Worm (Caenorhabditis elegans) whole organism, young adult: Measurements from ENCODE around the gene egl-38.

Source experiments
- F23B12.7 ChIP-seq: sonication (generic microtip); optimal IDR thresholded peaks from 2 replicates; lab custom pipeline; 2017; ENCODE audit warnings: missing genetic modification characterization, mild to moderate bottlenecking, missing compliant biosample characterization, antibody characterized with exemption, moderate library complexity; ENCODE audit not compliant: insufficient read depth
- F37B4.10 ChIP-seq: fragments of 200-800 bp; sonication (Bioruptor generic); IDR thresholded peaks from 2 replicates; pipeline ENCODE4 v1.3.6; 2022; ENCODE audit warnings: missing genetic modification characterization, missing compliant biosample characterization
- F39B2.1 ChIP-seq: fragments of 200-800 bp; sonication (Bioruptor generic); IDR thresholded peaks from 2 replicates; pipeline ENCODE4 v1.3.6; 2022; ENCODE audit warnings: missing genetic modification reagents, missing genetic modification characterization, missing compliant biosample characterization
- F49E8.2 ChIP-seq: sonication (generic microtip); optimal IDR thresholded peaks from 3 replicates; lab custom pipeline; 2017; ENCODE audit warnings: missing genetic modification characterization, mild to moderate bottlenecking, missing compliant biosample characterization, antibody characterized with exemption, moderate library complexity; ENCODE audit not compliant: insufficient read depth
- K12H6.12 ChIP-seq: fragments of 200-800 bp; sonication (Bioruptor generic); optimal IDR thresholded peaks from 2 replicates; lab custom pipeline; 2018; ENCODE audit warnings: mild to moderate bottlenecking, missing genetic modification characterization, missing compliant biosample characterization
- T26A5.8 ChIP-seq: sonication (generic microtip); optimal IDR thresholded peaks from 2 replicates; lab custom pipeline; 2016; ENCODE audit warnings: missing genetic modification characterization, missing compliant biosample characterization
- Y53F4B.3 ChIP-seq: fragments of 200-800 bp; sonication (Bioruptor generic); IDR thresholded peaks from 2 replicates; pipeline ENCODE4 v1.3.6; 2022; ENCODE audit warnings: missing genetic modification reagents, missing genetic modification characterization, missing compliant biosample characterization
- Y67H2A.10 ChIP-seq: fragments of 200-800 bp; sonication (Bioruptor generic); conservative IDR thresholded peaks from 2 replicates; pipeline ENCODE4 v1.3.6; 2022; ENCODE audit warnings: missing genetic modification reagents, missing genetic modification characterization, missing compliant biosample characterization
- Y79H2A.3 ChIP-seq: fragments of 200-800 bp; sonication (Bioruptor generic); conservative IDR thresholded peaks from 2 replicates; pipeline ENCODE4 v1.3.6; 2022; ENCODE audit warnings: missing genetic modification reagents, missing genetic modification characterization, missing compliant biosample characterization
- akir-1 ChIP-seq: fragments of 200-800 bp; sonication (Bioruptor generic); optimal IDR thresholded peaks from 2 replicates; lab custom pipeline; 2018; ENCODE audit warnings: mild to moderate bottlenecking, missing genetic modification characterization, moderate library complexity, missing compliant biosample characterization
- ama-1 ChIP-seq, 3 experiments: fragments of 150-350 bp in 1 of 3; sonication (generic microtip) in 2 of 3; optimal IDR thresholded peaks; 2 replicates each; lab custom pipeline; 2014 to 2018; ENCODE audit warnings: missing biosample characterization in 2 of 3, missing genetic modification characterization in 2 of 3, missing genetic modification reagents in 2 of 3
- aptf-3 ChIP-seq: fragments of 200-800 bp; sonication (Bioruptor generic); IDR thresholded peaks from 2 replicates; pipeline ENCODE4 v1.3.6; 2022; ENCODE audit warnings: missing genetic modification characterization, missing compliant biosample characterization
- athp-1 ChIP-seq: sonication (generic microtip); optimal IDR thresholded peaks from 2 replicates; lab custom pipeline; 2017; ENCODE audit warnings: mild to moderate bottlenecking, missing genetic modification characterization, missing compliant biosample characterization
- attf-3 ChIP-seq: fragments of 200-800 bp; sonication (Bioruptor generic); conservative IDR thresholded peaks from 2 replicates; pipeline ENCODE4 v1.3.6; 2022; ENCODE audit warnings: missing genetic modification reagents, missing genetic modification characterization, missing compliant biosample characterization
- ceh-27 ChIP-seq: fragments of 200-800 bp; sonication (Bioruptor generic); optimal IDR thresholded peaks from 2 replicates; lab custom pipeline; 2018; ENCODE audit warnings: mild to moderate bottlenecking, missing genetic modification characterization, moderate library complexity, missing compliant biosample characterization
- ceh-40 ChIP-seq: fragments of 200-800 bp; sonication (Bioruptor generic); IDR thresholded peaks from 2 replicates; pipeline ENCODE4 v1.3.6; 2022; ENCODE audit warnings: missing genetic modification characterization, missing compliant biosample characterization
- ceh-58 ChIP-seq: fragments of 200-800 bp; sonication (Bioruptor generic); IDR thresholded peaks from 2 replicates; pipeline ENCODE4 v1.3.6; 2022; ENCODE audit warnings: missing genetic modification characterization, missing compliant biosample characterization
- ceh-79 ChIP-seq: sonication (generic microtip); optimal IDR thresholded peaks from 2 replicates; lab custom pipeline; 2017; ENCODE audit warnings: mild to moderate bottlenecking, missing genetic modification characterization, missing compliant biosample characterization
- chd-7 ChIP-seq: sonication (generic microtip); optimal IDR thresholded peaks from 2 replicates; lab custom pipeline; 2016; ENCODE audit warnings: mild to moderate bottlenecking, missing genetic modification characterization, moderate library complexity, missing compliant biosample characterization
- ekl-4 ChIP-seq: fragments of 200-800 bp; sonication (Bioruptor generic); IDR thresholded peaks from 2 replicates; pipeline ENCODE4 v1.3.6; 2022; ENCODE audit warnings: missing genetic modification reagents, missing genetic modification characterization, missing compliant biosample characterization
- hmg-1.2 ChIP-seq: fragments of 200-800 bp; sonication (Bioruptor generic); IDR thresholded peaks from 2 replicates; pipeline ENCODE4 v1.3.6; 2022; ENCODE audit warnings: missing genetic modification reagents, missing genetic modification characterization, missing compliant biosample characterization
- hmg-20 ChIP-seq: fragments of 200-800 bp; sonication (Bioruptor generic); IDR thresholded peaks from 2 replicates; pipeline ENCODE4 v1.3.6; 2022; ENCODE audit warnings: missing genetic modification reagents, missing genetic modification characterization, missing compliant biosample characterization
- hrde-1 ChIP-seq: sonication (generic microtip); optimal IDR thresholded peaks from 2 replicates; lab custom pipeline; 2016; ENCODE audit warnings: missing genetic modification characterization, mild to moderate bottlenecking, missing compliant biosample characterization, moderate library complexity, missing genotype, missing genetic modification reagents, borderline replicate concordance
- let-526 ChIP-seq: fragments of 200-800 bp; sonication (Bioruptor generic); IDR thresholded peaks from 2 replicates; pipeline ENCODE4 v1.3.6; 2022; ENCODE audit warnings: missing genetic modification reagents, missing genetic modification characterization, missing compliant biosample characterization
- lin-54 ChIP-seq: fragments of 200-800 bp; sonication (Bioruptor generic); optimal IDR thresholded peaks from 2 replicates; lab custom pipeline; 2018; ENCODE audit warnings: mild to moderate bottlenecking, missing genetic modification characterization, missing compliant biosample characterization
- lsy-27 ChIP-seq: sonication (generic microtip); optimal IDR thresholded peaks from 2 replicates; lab custom pipeline; 2017; ENCODE audit warnings: missing genetic modification characterization, mild to moderate bottlenecking, missing compliant biosample characterization, antibody characterized with exemption, missing genotype, borderline replicate concordance; ENCODE audit not compliant: insufficient read depth
- madf-6 ChIP-seq: fragments of 200-800 bp; sonication (Bioruptor generic); IDR thresholded peaks from 2 replicates; pipeline ENCODE4 v1.3.6; 2022; ENCODE audit warnings: missing genetic modification reagents, missing genetic modification characterization, missing compliant biosample characterization
- nfya-2 ChIP-seq: fragments of 200-800 bp; sonication (Bioruptor generic); IDR thresholded peaks from 2 replicates; pipeline ENCODE4 v1.3.6; 2022; ENCODE audit warnings: missing genetic modification reagents, missing genetic modification characterization, missing compliant biosample characterization
- nhr-120 ChIP-seq: fragments of 200-800 bp; sonication (Bioruptor generic); IDR thresholded peaks from 2 replicates; pipeline ENCODE4 v1.3.6; 2022; ENCODE audit warnings: missing genetic modification characterization, missing compliant biosample characterization
- nhr-80 ChIP-seq: sonication (generic microtip); optimal IDR thresholded peaks from 2 replicates; lab custom pipeline; 2016; ENCODE audit warnings: missing genetic modification characterization, missing compliant biosample characterization
- nhr-90 ChIP-seq: sonication (generic microtip); optimal IDR thresholded peaks from 2 replicates; lab custom pipeline; 2016; ENCODE audit warnings: missing genotype, mild to moderate bottlenecking, missing genetic modification characterization, missing compliant biosample characterization
- pbrm-1 ChIP-seq: fragments of 200-800 bp; sonication (Bioruptor generic); IDR thresholded peaks from 2 replicates; pipeline ENCODE4 v1.3.6; 2022; ENCODE audit warnings: missing genetic modification reagents, missing genetic modification characterization, missing compliant biosample characterization
- rec-8 ChIP-seq, 2 experiments: sonication (generic microtip); optimal IDR thresholded peaks; 2 replicates each; lab custom pipeline; 2016; ENCODE audit warnings: mild to moderate bottlenecking in 2 of 2, missing genetic modification characterization in 2 of 2, missing genetic modification reagents in 2 of 2, missing genotype in 2 of 2, missing biosample characterization in 1 of 2, missing compliant biosample characterization in 1 of 2, moderate library complexity in 1 of 2
- sea-2 ChIP-seq: fragments of 200-800 bp; sonication (Bioruptor generic); IDR thresholded peaks from 2 replicates; pipeline ENCODE4 v1.3.6; 2022; ENCODE audit warnings: missing genetic modification characterization, missing compliant biosample characterization
- snpc-3.4 ChIP-seq: sonication (generic microtip); optimal IDR thresholded peaks from 2 replicates; lab custom pipeline; 2017; ENCODE audit warnings: missing genetic modification characterization, mild to moderate bottlenecking, missing compliant biosample characterization, antibody characterized with exemption, moderate library complexity, missing genotype, missing genetic modification reagents
- somi-1 ChIP-seq: fragments of 200-800 bp; sonication (Bioruptor generic); optimal IDR thresholded peaks from 2 replicates; lab custom pipeline; 2018; ENCODE audit warnings: mild to moderate bottlenecking, missing genetic modification characterization, missing compliant biosample characterization
- sptf-2 ChIP-seq: fragments of 200-800 bp; sonication (Bioruptor generic); optimal IDR thresholded peaks from 2 replicates; lab custom pipeline; 2018; ENCODE audit warnings: mild to moderate bottlenecking, missing genetic modification characterization, missing compliant biosample characterization
- tbp1 ChIP-seq: fragments of 200-800 bp; sonication (Bioruptor generic); optimal IDR thresholded peaks from 2 replicates; lab custom pipeline; 2018; ENCODE audit warnings: mild to moderate bottlenecking, missing genetic modification characterization, missing compliant biosample characterization
- unc-130 ChIP-seq: sonication (generic microtip); optimal IDR thresholded peaks from 2 replicates; lab custom pipeline; 2016; ENCODE audit warnings: missing genetic modification reagents, missing genetic modification characterization, missing compliant biosample characterization
- ztf-22 ChIP-seq: fragments of 200-800 bp; sonication (Bioruptor generic); optimal IDR thresholded peaks from 2 replicates; lab custom pipeline; 2018; ENCODE audit warnings: mild to moderate bottlenecking, missing genetic modification characterization, moderate library complexity, missing compliant biosample characterization

The egl-38 gene

ce11 chrIV:10096881-10097280 is 13.4 kb downstream of the egl-38 start, which contains the start of gene dis-3:
dis-3 (plus strand) TSS chrIV:10097202.
- TF ChIP-seq attf-3: peak; percentile 88
- TF ChIP-seq hrde-1: no peak

- no peak for TF ChIP-seq ekl-4 (GFP tag; lab: Robert Waterston, UW)
- no peak for TF ChIP-seq tbp1
- TF ChIP-seq chd-7 (tag; lab: Kevin White, UChicago): no peak
- TF ChIP-seq ceh-79 (tag; lab: Kevin White, UChicago): no peak
- TF ChIP-seq sptf-2 (GFP tag; lab: Kevin White, UChicago): no peak
- TF ChIP-seq ztf-22 (GFP tag; lab: Kevin White, UChicago): no peak
- TF ChIP-seq hmg-20: no peak
- no peak for TF ChIP-seq hmg-1.2 (GFP tag; lab: Robert Waterston, UW)
- no peak for TF ChIP-seq lin-54
- TF ChIP-seq ceh-27: no peak
- TF ChIP-seq, all 124 proteins: peak for 0
Observed at ce11 chrIV:10095171-10095570, 15.1 kb downstream of the egl-38 start, which contains the start of the genes C04G2.5 and msp-36. C04G2.5 (minus strand) TSS chrIV:10095271. msp-36 (plus strand) TSS chrIV:10095433.

ce11 chrIV:10090358-10090757 is 20.0 kb downstream of the egl-38 start, which contains the start of gene ttbk-5:
ttbk-5 (plus strand) TSS chrIV:10090658.
- no peak for TF ChIP-seq somi-1
- no peak for TF ChIP-seq snpc-3.4 (tag; lab: Kevin White, UChicago)
- TF ChIP-seq unc-130 (GFP tag; lab: Kevin White, UChicago): no peak
- TF ChIP-seq K12H6.12 (tag; lab: Kevin White, UChicago): no peak
- TF ChIP-seq Y53F4B.3 (GFP tag; lab: Robert Waterston, UW): no peak
- TF ChIP-seq hmg-20: no peak
- TF ChIP-seq pbrm-1: no peak
- no peak for TF ChIP-seq F37B4.10
- TF ChIP-seq ama-1 (optimal IDR thresholded peaks at IDR 0.05; lab: Kevin White, UChicago): no peak
- no peak for TF ChIP-seq ama-1 (GFP tag; optimal IDR thresholded peaks at IDR 0.05; lab: Kevin White, UChicago)
- TF ChIP-seq ceh-58: no peak
- no peak for TF ChIP-seq attf-3
- no peak for TF ChIP-seq F23B12.7 (tag; lab: Kevin White, UChicago)
- no peak for TF ChIP-seq aptf-3 (GFP tag; lab: Robert Waterston, UW)
- TF ChIP-seq nhr-80 (tag; lab: Kevin White, UChicago): no peak
- no peak for TF ChIP-seq madf-6 (GFP tag; lab: Robert Waterston, UW)
- TF ChIP-seq F39B2.1 (GFP tag; lab: Robert Waterston, UW): no peak
- TF ChIP-seq Y79H2A.3 (GFP tag; lab: Robert Waterston, UW): no peak

- no peak for TF ChIP-seq nhr-90
- no peak for TF ChIP-seq nhr-120 (GFP tag; lab: Robert Waterston, UW)
- no peak for TF ChIP-seq Y67H2A.10 (GFP tag; lab: Robert Waterston, UW)
- no peak for TF ChIP-seq sea-2 (GFP tag; lab: Robert Waterston, UW)
- TF ChIP-seq let-526 (GFP tag; lab: Robert Waterston, UW): no peak
- no peak for TF ChIP-seq akir-1
- no peak for TF ChIP-seq chd-7 (tag; lab: Kevin White, UChicago)
- no peak for TF ChIP-seq T26A5.8 (tag; lab: Kevin White, UChicago)
- TF ChIP-seq nfya-2 (GFP tag; lab: Robert Waterston, UW): no peak
- no peak for TF ChIP-seq rec-8 (tag; optimal IDR thresholded peaks at IDR 0.05; lab: Kevin White, UChicago)
- no peak for TF ChIP-seq athp-1 (tag; lab: Kevin White, UChicago)
- no peak for TF ChIP-seq F49E8.2 (tag; lab: Kevin White, UChicago)
- TF ChIP-seq ceh-40: no peak
- no peak for TF ChIP-seq lsy-27 (tag; lab: Kevin White, UChicago)
Observed at ce11 chrIV:10089777-10090176, 20.5 kb downstream of the egl-38 start, which contains the start of gene ttr-39. ttr-39 (minus strand) TSS chrIV:10089877.
